Fruit fly (Drosophila melanogaster): ENCODE data around the gene Snmp1.

DNA sequence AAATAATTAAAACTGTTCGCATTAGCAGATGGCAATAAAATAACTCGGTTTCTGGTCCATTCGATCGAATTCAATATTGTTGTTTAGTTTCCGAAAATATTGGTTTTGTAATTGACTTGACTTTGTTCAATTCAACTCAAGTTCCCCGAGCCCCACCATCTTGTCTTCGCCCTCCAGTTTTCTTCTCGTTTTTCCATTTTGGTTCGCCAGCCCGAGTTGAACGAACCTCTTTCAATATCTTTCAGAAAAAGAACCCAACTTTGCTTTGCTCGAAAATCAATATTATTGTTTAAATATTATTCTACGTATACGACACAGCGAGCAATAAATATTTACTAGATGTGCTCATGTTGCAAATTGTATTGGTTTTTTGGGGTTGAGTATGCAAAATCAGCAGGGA lies 9.4 kb downstream of the Snmp1 start:
- no peak for TF ChIP-seq psq (optimal IDR thresholded peaks at IDR 0.05)
- TF ChIP-seq Myc (optimal IDR thresholded peaks at IDR 0.05), result no peak
- no peak for TF ChIP-seq ttk (optimal IDR thresholded peaks at IDR 0.05)
- no peak for TF ChIP-seq Sin3A (optimal IDR thresholded peaks at IDR 0.05)

Measured in Kc167 (cell line).